Worm (Caenorhabditis elegans) whole organism, L3 larva: ENCODE results near the gene sru-25.

Experiments
- R02D3.7 ChIP-seq: fragments of 150-350 bp; optimal IDR thresholded peaks from 2 replicates; lab custom pipeline; 2014; ENCODE audit warnings: missing biosample characterization, missing genetic modification characterization
- ZK546.5 ChIP-seq: sonication (generic microtip); optimal IDR thresholded peaks from 2 replicates; lab custom pipeline; 2017; ENCODE audit warnings: missing biosample characterization, missing genetic modification characterization
- aly-2 ChIP-seq: fragments of 150-350 bp; optimal IDR thresholded peaks from 2 replicates; lab custom pipeline; 2014; ENCODE audit warnings: missing biosample characterization, missing genetic modification characterization
- ama-1 ChIP-seq: fragments of 150-350 bp; optimal IDR thresholded peaks from 2 replicates; lab custom pipeline; 2018
- ceh-16 ChIP-seq: sonication (generic microtip); optimal IDR thresholded peaks from 2 replicates; lab custom pipeline; 2017; ENCODE audit warnings: missing biosample characterization, missing genetic modification characterization
- ceh-28 ChIP-seq: fragments of 150-350 bp; optimal IDR thresholded peaks from 2 replicates; lab custom pipeline; 2014; ENCODE audit warnings: missing biosample characterization, missing genetic modification reagents, missing genetic modification characterization
- daf-12 ChIP-seq: fragments of 150-350 bp; optimal IDR thresholded peaks from 2 replicates; lab custom pipeline; 2014; ENCODE audit warnings: missing biosample characterization, missing genetic modification reagents, missing genetic modification characterization
- egl-27 ChIP-seq: sonication (generic microtip); optimal IDR thresholded peaks from 4 replicates; lab custom pipeline; 2017; ENCODE audit warnings: missing biosample characterization, missing genetic modification reagents, missing genetic modification characterization
- egl-5 ChIP-seq: fragments of 150-350 bp; optimal IDR thresholded peaks from 2 replicates; lab custom pipeline; 2017; ENCODE audit warnings: missing biosample characterization, missing genetic modification reagents, missing genetic modification characterization, inconsistent platforms
- elt-1 ChIP-seq: fragments of 150-350 bp; optimal IDR thresholded peaks from 2 replicates; lab custom pipeline; 2014; ENCODE audit warnings: missing biosample characterization, missing genetic modification characterization
- elt-2 ChIP-seq: sonication (generic microtip); optimal IDR thresholded peaks from 2 replicates; lab custom pipeline; 2016; ENCODE audit warnings: missing genetic modification reagents, mild to moderate bottlenecking, missing genetic modification characterization, missing compliant biosample characterization
- elt-3 ChIP-seq, 3 experiments: fragments of 150-350 bp in 1 of 3; sonication (generic microtip) in 2 of 3; optimal IDR thresholded peaks; 2 replicates in 2 of 3; 4 replicates in 1 of 3; lab custom pipeline; 2014 to 2017; ENCODE audit warnings: missing biosample characterization in 3 of 3, missing genetic modification characterization in 3 of 3
- eor-1 ChIP-seq, 2 experiments: fragments of 150-350 bp; optimal IDR thresholded peaks; 2 replicates each; lab custom pipeline; 2014 to 2018; ENCODE audit warnings: missing biosample characterization in 2 of 2, missing genetic modification characterization in 2 of 2
- fkh-2 ChIP-seq: fragments of 150-350 bp; optimal IDR thresholded peaks from 2 replicates; lab custom pipeline; 2014; ENCODE audit warnings: missing biosample characterization, missing genetic modification reagents, missing genetic modification characterization
- hmg-11 ChIP-seq: sonication (generic microtip); optimal IDR thresholded peaks from 2 replicates; lab custom pipeline; 2016; ENCODE audit warnings: missing genetic modification characterization, missing compliant biosample characterization
- lin-15B ChIP-seq: fragments of 150-350 bp; optimal IDR thresholded peaks from 2 replicates; lab custom pipeline; 2014; ENCODE audit warnings: missing biosample characterization, missing genetic modification characterization
- mml-1 ChIP-seq: fragments of 150-350 bp; sonication (generic microtip); optimal IDR thresholded peaks from 3 replicates; lab custom pipeline; 2014; ENCODE audit warnings: missing biosample characterization, missing genetic modification characterization
- nfya-1 ChIP-seq: sonication (generic microtip); optimal IDR thresholded peaks from 2 replicates; lab custom pipeline; 2017; ENCODE audit warnings: missing genetic modification characterization, mild to moderate bottlenecking, missing compliant biosample characterization, antibody characterized with exemption, moderate library complexity; ENCODE audit not compliant: insufficient read depth
- nhr-11 ChIP-seq: fragments of 150-350 bp; optimal IDR thresholded peaks from 2 replicates; lab custom pipeline; 2014; ENCODE audit warnings: missing biosample characterization, missing genetic modification characterization
- nhr-12 ChIP-seq: fragments of 150-350 bp; optimal IDR thresholded peaks from 2 replicates; lab custom pipeline; 2014; ENCODE audit warnings: missing biosample characterization, missing genetic modification characterization
- nhr-23 ChIP-seq: fragments of 150-350 bp; optimal IDR thresholded peaks from 2 replicates; lab custom pipeline; 2014; ENCODE audit warnings: missing biosample characterization, missing genetic modification reagents, missing genetic modification characterization
- nhr-25 ChIP-seq: sonication (generic microtip); optimal IDR thresholded peaks from 2 replicates; lab custom pipeline; 2017; ENCODE audit warnings: missing biosample characterization, missing genetic modification characterization
- nhr-43 ChIP-seq: sonication (generic microtip); optimal IDR thresholded peaks from 2 replicates; lab custom pipeline; 2016; ENCODE audit warnings: mild to moderate bottlenecking, missing genetic modification characterization, missing compliant biosample characterization; ENCODE audit not compliant: poor library complexity, severe bottlenecking
- nhr-76 ChIP-seq: fragments of 150-350 bp; sonication (generic microtip); optimal IDR thresholded peaks from 5 replicates; lab custom pipeline; 2014; ENCODE audit warnings: missing biosample characterization, missing genetic modification characterization
- nhr-77 ChIP-seq: fragments of 150-350 bp; optimal IDR thresholded peaks from 2 replicates; lab custom pipeline; 2014; ENCODE audit warnings: missing biosample characterization, missing genetic modification characterization
- pha-4 ChIP-seq: fragments of 150-350 bp; optimal IDR thresholded peaks from 2 replicates; lab custom pipeline; 2014; ENCODE audit warnings: missing biosample characterization, missing genetic modification reagents, missing genetic modification characterization
- pqm-1 ChIP-seq: fragments of 150-350 bp; optimal IDR thresholded peaks from 2 replicates; lab custom pipeline; 2017; ENCODE audit warnings: missing biosample characterization, missing genetic modification characterization, inconsistent platforms
- sea-2 ChIP-seq: fragments of 150-350 bp; sonication (generic microtip); optimal IDR thresholded peaks from 4 replicates; lab custom pipeline; 2014; ENCODE audit warnings: missing biosample characterization, missing genetic modification reagents, missing genetic modification characterization
- snpc-4 ChIP-seq: fragments of 150-350 bp; optimal IDR thresholded peaks from 2 replicates; lab custom pipeline; 2014; ENCODE audit warnings: missing biosample characterization, missing genetic modification characterization
- tbx-2 ChIP-seq: sonication (generic microtip); optimal IDR thresholded peaks from 2 replicates; lab custom pipeline; 2016; ENCODE audit warnings: mild to moderate bottlenecking, missing genetic modification characterization, missing compliant biosample characterization
- unc-39 ChIP-seq: sonication (generic microtip); optimal IDR thresholded peaks from 4 replicates; lab custom pipeline; 2017; ENCODE audit warnings: missing biosample characterization, missing genetic modification characterization
- zag-1 ChIP-seq: fragments of 150-350 bp; optimal IDR thresholded peaks from 2 replicates; lab custom pipeline; 2014; ENCODE audit warnings: missing biosample characterization, missing genetic modification characterization
- ztf-4 ChIP-seq: fragments of 150-350 bp; optimal IDR thresholded peaks from 2 replicates; lab custom pipeline; 2014; ENCODE audit warnings: missing biosample characterization, missing genetic modification characterization

Gene sru-25

ce11 chrV:694625-695024 lies 20.5 kb upstream of the sru-25 start, which contains the start of gene srj-53:
Gene srj-53, minus strand, starts transcription at chrV:694725.
- TF ChIP-seq sea-2 (GFP tag; lab: Kevin White, UChicago) = no peak
- no peak for TF ChIP-seq ceh-16
- no peak for TF ChIP-seq egl-5 (tag; lab: Kevin White, UChicago)
- TF ChIP-seq ZK546.5 (tag; lab: Kevin White, UChicago) = no peak
- no peak for TF ChIP-seq daf-12
- no peak for TF ChIP-seq elt-1 (tag; lab: Kevin White, UChicago)
- TF ChIP-seq R02D3.7 = no peak
- no peak for TF ChIP-seq nhr-12
- TF ChIP-seq aly-2 (tag; lab: Kevin White, UChicago) = no peak
- no peak for TF ChIP-seq eor-1 (tag; optimal IDR thresholded peaks at IDR 0.05; lab: Kevin White, UChicago)
- TF ChIP-seq nfya-1 (tag; lab: Kevin White, UChicago) = no peak
- TF ChIP-seq tbx-2 (tag; lab: Kevin White, UChicago) = no peak
- no peak for TF ChIP-seq egl-27 (tag; lab: Kevin White, UChicago)
- TF ChIP-seq hmg-11 (tag; lab: Kevin White, UChicago) = no peak
- TF ChIP-seq ceh-28 = no peak
- TF ChIP-seq nhr-43 (tag; lab: Kevin White, UChicago) = no peak
- TF ChIP-seq nhr-11 = no peak
- no peak for TF ChIP-seq nhr-25 (tag; lab: Kevin White, UChicago)
- TF ChIP-seq, all 47 proteins: peak for 0

ce11 chrV:692720-693422 lies 18.8 kb upstream of the sru-25 start, which contains the start of gene srx-4:
Gene srx-4, minus strand, starts transcription at chrV:692770.
- TF ChIP-seq unc-39 (tag; lab: Kevin White, UChicago) = no peak
- no peak for TF ChIP-seq pha-4 (tag; lab: Kevin White, UChicago)
- TF ChIP-seq aly-2 (tag; lab: Kevin White, UChicago) = no peak

- TF ChIP-seq elt-1 (tag; lab: Kevin White, UChicago) (no peak), nhr-76 (tag; lab: Kevin White, UChicago) (no peak), nfya-1 (tag; lab: Kevin White, UChicago) (no peak), fkh-2 (tag; lab: Kevin White, UChicago) (no peak), pqm-1 (tag; lab: Kevin White, UChicago) (no peak), snpc-4 (tag; lab: Kevin White, UChicago) (no peak), tbx-2 (tag; lab: Kevin White, UChicago) (no peak), nhr-25 (tag; lab: Kevin White, UChicago) (no peak), zag-1 (tag; lab: Kevin White, UChicago) (no peak), nhr-77 (tag; lab: Kevin White, UChicago) (no peak), R02D3.7 (no peak), elt-3 (tag; optimal IDR thresholded peaks at IDR 0.05; lab: Kevin White, UChicago) (no peak), lin-15B (tag; lab: Kevin White, UChicago) (no peak), ama-1 (lab: Kevin White, UChicago) (no peak), egl-5 (tag; lab: Kevin White, UChicago) (no peak), nhr-23 (tag; lab: Kevin White, UChicago) (no peak)
- TF ChIP-seq, all 47 proteins: peak for 0
Measured at ce11 chrV:689538-689937, 15.4 kb upstream of the sru-25 start.

- TF ChIP-seq pqm-1 (tag; lab: Kevin White, UChicago) = no peak
- TF ChIP-seq elt-1 (tag; lab: Kevin White, UChicago) = no peak
- no peak for TF ChIP-seq ama-1 (lab: Kevin White, UChicago)
- no peak for TF ChIP-seq snpc-4 (tag; lab: Kevin White, UChicago)
- TF ChIP-seq ztf-4 (tag; lab: Kevin White, UChicago) = no peak
- TF ChIP-seq, all 47 proteins: peak for 0
Measured at ce11 chrV:687384-687783, 13.3 kb upstream of the sru-25 start, which contains the start of gene H25P19.1. Gene H25P19.1, plus strand, starts transcription at chrV:687684.

- no peak for TF ChIP-seq mml-1
- TF ChIP-seq pqm-1 (tag; lab: Kevin White, UChicago) = peak; percentile 44
- peak; percentile 66 for TF ChIP-seq elt-2 (tag; lab: Kevin White, UChicago)
- no peak for TF ChIP-seq ceh-28
Measured at ce11 chrV:683858-684257, 9.7 kb upstream of the sru-25 start, which contains the start of gene F31F4.1. Gene F31F4.1, plus strand, starts transcription at chrV:684060.
